Worm (Caenorhabditis elegans): ENCODE results near the gene ttr-22.
A peak's percentile ranks its signal among the peaks of the same experiment; 100 is the strongest.

The ttr-22 gene

ce11 chrV:12271495-12271894 is 30.3 kb downstream of the ttr-22 start, which contains the start of the genes tsfm-1 and capg-2:
tsfm-1 (minus strand) TSS chrV:12271551.
capg-2 (plus strand) TSS chrV:12271873.
- TF ChIP-seq mbf-1 (tag; optimal IDR thresholded peaks at IDR 0.05) = no peak
- peak in 1 of 2 experiments; percentile 22 for TF ChIP-seq lsy-2 (tag; optimal IDR thresholded peaks at IDR 0.05)
- peak; percentile 25 for TF ChIP-seq C34F6.9 (tag; optimal IDR thresholded peaks at IDR 0.05)

DNA sequence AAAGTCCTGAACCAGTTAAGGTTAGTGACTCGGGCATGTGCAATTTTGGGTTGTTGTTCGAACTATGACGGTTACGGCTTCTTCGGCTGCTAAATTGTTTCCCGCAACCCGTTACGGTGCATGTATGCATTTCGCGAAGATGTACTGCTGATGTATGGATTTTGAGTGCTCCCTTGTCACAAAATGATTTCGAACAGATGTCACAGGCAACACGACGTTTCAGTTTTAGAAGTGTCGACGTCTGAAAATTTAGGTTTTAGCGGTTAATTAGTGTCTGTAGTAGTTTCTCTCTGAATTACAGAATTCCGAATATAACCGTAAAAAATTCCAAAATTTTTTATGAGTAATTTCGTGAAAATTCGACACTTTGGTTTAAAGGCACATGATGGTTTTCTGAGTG is 34.5 kb downstream of the ttr-22 start:
- TF ChIP-seq mdl-1 (tag; optimal IDR thresholded peaks at IDR 0.05) (no peak), nhr-10 (tag; optimal IDR thresholded peaks at IDR 0.05) (no peak), elt-1 (tag; optimal IDR thresholded peaks at IDR 0.05) (no peak), crh-2 (tag; optimal IDR thresholded peaks at IDR 0.05) (no peak), nhr-23 (tag; optimal IDR thresholded peaks at IDR 0.05) (no peak)

- no peak for TF ChIP-seq lin-13 (GFP tag; optimal IDR thresholded peaks at IDR 0.05)
- no peak for TF ChIP-seq ceh-16 (tag; optimal IDR thresholded peaks at IDR 0.05)
- no peak for TF ChIP-seq gmeb-1 (tag; optimal IDR thresholded peaks at IDR 0.05)
- TF ChIP-seq nhr-6 (tag; optimal IDR thresholded peaks at IDR 0.05) = no peak
- no peak for TF ChIP-seq C34F6.9 (tag; optimal IDR thresholded peaks at IDR 0.05)
- no peak for TF ChIP-seq sma-3 (GFP tag; optimal IDR thresholded peaks at IDR 0.05)
- TF ChIP-seq nhr-129 (tag; optimal IDR thresholded peaks at IDR 0.05) = no peak
- TF ChIP-seq ztf-11 (tag; optimal IDR thresholded peaks at IDR 0.05) = no peak
- no peak for TF ChIP-seq ztf-1 (GFP tag; conservative IDR thresholded peaks at IDR 0.05)
- TF ChIP-seq egl-27 (tag; optimal IDR thresholded peaks at IDR 0.05) = no peak
- no peak for TF ChIP-seq lsy-2 (tag; optimal IDR thresholded peaks at IDR 0.05)
- TF ChIP-seq nhr-23 (tag; optimal IDR thresholded peaks at IDR 0.05) = no peak
- no peak for TF ChIP-seq alr-1 (tag; optimal IDR thresholded peaks at IDR 0.05)
- TF ChIP-seq nhr-10 (tag; optimal IDR thresholded peaks at IDR 0.05) = no peak
- TF ChIP-seq elt-3 (tag; optimal IDR thresholded peaks at IDR 0.05) = no peak
- no peak for TF ChIP-seq skn-1 (tag; optimal IDR thresholded peaks at IDR 0.05)
These were observed 35.7 kb downstream of the ttr-22 start, which contains the start of gene bnc-1 for ce11 chrV:12276946-12277345. bnc-1 (minus strand) TSS chrV:12277046.

- TF ChIP-seq nhr-77 (tag; optimal IDR thresholded peaks at IDR 0.05) (no peak), aly-2 (tag; optimal IDR thresholded peaks at IDR 0.05) (no peak), mbf-1 (tag; optimal IDR thresholded peaks at IDR 0.05) (no peak), lin-39 (tag; optimal IDR thresholded peaks at IDR 0.05) (no peak), ztf-4 (tag; optimal IDR thresholded peaks at IDR 0.05) (no peak), fos-1 (tag; optimal IDR thresholded peaks at IDR 0.05) (no peak), F13H6.1 (tag; optimal IDR thresholded peaks at IDR 0.05) (no peak), egl-27 (tag; optimal IDR thresholded peaks at IDR 0.05) (no peak)
These were observed 40.3 kb downstream of the ttr-22 start for ce11 chrV:12281508-12281907.

DNA sequence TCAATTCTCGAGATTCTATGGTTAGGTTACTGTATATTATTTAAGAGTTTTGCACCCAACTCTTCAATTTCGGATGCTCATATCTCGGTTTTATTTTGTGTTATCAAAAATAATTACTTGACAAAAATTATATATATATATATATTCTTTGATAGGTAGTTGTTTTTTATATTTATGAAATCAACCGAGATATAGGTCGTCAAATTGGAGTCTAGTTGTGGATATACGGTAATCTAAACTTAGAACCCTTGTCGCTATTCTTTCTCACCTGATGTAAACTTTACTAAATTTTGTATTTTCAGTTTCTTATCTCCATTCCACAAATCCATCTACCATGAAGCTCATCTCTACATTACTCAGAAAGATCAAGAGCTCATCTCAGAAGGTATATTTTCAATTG is 42.0 kb downstream of the ttr-22 start, which contains the start of gene F55C5.10:
F55C5.10 (plus strand) TSS at position 301 of the 400 bp plus-strand sequence.
- no peak for TF ChIP-seq ztf-4 (tag; optimal IDR thresholded peaks at IDR 0.05)
- no peak for TF ChIP-seq nhr-21 (tag; optimal IDR thresholded peaks at IDR 0.05)
- TF ChIP-seq aly-2 (tag; optimal IDR thresholded peaks at IDR 0.05) = no peak
- no peak for TF ChIP-seq C34F6.9 (tag; optimal IDR thresholded peaks at IDR 0.05)
- TF ChIP-seq ZK546.5 (tag; optimal IDR thresholded peaks at IDR 0.05) = no peak
- no peak for TF ChIP-seq snpc-4 (tag; optimal IDR thresholded peaks at IDR 0.05)
- TF ChIP-seq crh-2 (tag; optimal IDR thresholded peaks at IDR 0.05) = no peak
- TF ChIP-seq fos-1 (tag; optimal IDR thresholded peaks at IDR 0.05) = no peak
- TF ChIP-seq unc-62 (GFP tag; optimal IDR thresholded peaks at IDR 0.05) = no peak
- TF ChIP-seq ceh-16 (tag; optimal IDR thresholded peaks at IDR 0.05) = no peak
- no peak for TF ChIP-seq dmd-4 (tag; optimal IDR thresholded peaks at IDR 0.05)
- TF ChIP-seq ztf-1 (GFP tag; conservative IDR thresholded peaks at IDR 0.05) = no peak
- TF ChIP-seq lin-13 (GFP tag; optimal IDR thresholded peaks at IDR 0.05) = no peak
- TF ChIP-seq nhr-6 (tag; optimal IDR thresholded peaks at IDR 0.05) = no peak
- TF ChIP-seq unc-55 (GFP tag; optimal IDR thresholded peaks at IDR 0.05) = no peak
- no peak for TF ChIP-seq ztf-11 (tag; optimal IDR thresholded peaks at IDR 0.05)
- no peak for TF ChIP-seq lin-11 (tag; optimal IDR thresholded peaks at IDR 0.05)
- no peak for TF ChIP-seq nhr-10 (tag; optimal IDR thresholded peaks at IDR 0.05)

DNA sequence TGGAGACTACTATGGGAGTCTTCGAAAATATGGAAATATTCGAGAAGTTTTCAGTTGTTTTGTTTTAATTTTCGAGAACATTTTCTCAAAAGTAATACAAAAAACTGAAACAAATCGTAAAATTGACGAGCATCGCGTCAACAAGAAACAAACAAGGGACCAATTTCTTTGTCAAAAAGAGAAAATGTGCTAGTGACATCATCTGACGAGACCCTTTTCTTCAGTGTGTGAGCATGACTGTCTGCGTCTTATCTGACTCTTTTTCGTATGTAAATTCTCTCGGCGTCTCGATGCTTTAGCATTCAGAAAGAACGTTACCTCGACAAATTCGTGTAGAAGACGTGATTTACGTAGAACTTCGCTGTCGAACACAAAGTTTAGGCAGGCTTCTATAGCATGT is 46.4 kb downstream of the ttr-22 start:
- TF ChIP-seq nhr-25 (tag; optimal IDR thresholded peaks at IDR 0.05) = no peak
- TF ChIP-seq ztf-11 (tag; optimal IDR thresholded peaks at IDR 0.05) = no peak
- TF ChIP-seq zag-1 (tag; optimal IDR thresholded peaks at IDR 0.05) = peak; percentile 2
- TF ChIP-seq lin-13 (GFP tag; optimal IDR thresholded peaks at IDR 0.05) = no peak
- no peak for TF ChIP-seq nhr-23 (tag; optimal IDR thresholded peaks at IDR 0.05)
- no peak for TF ChIP-seq ceh-16 (tag; optimal IDR thresholded peaks at IDR 0.05)
- no peak for TF ChIP-seq aly-2 (tag; optimal IDR thresholded peaks at IDR 0.05)
- no peak for TF ChIP-seq unc-39 (tag; optimal IDR thresholded peaks at IDR 0.05)
- TF ChIP-seq mab-5 (tag; optimal IDR thresholded peaks at IDR 0.05) = no peak
- TF ChIP-seq ztf-1 (GFP tag; conservative IDR thresholded peaks at IDR 0.05) = no peak
- no peak for TF ChIP-seq nhr-237 (tag; optimal IDR thresholded peaks at IDR 0.05)
- peak; percentile 35 for TF ChIP-seq C34F6.9 (tag; optimal IDR thresholded peaks at IDR 0.05)
- TF ChIP-seq egl-27 (tag; optimal IDR thresholded peaks at IDR 0.05) = no peak
- TF ChIP-seq mdl-1 (tag; optimal IDR thresholded peaks at IDR 0.05) = no peak
- no peak for TF ChIP-seq nhr-12 (tag; optimal IDR thresholded peaks at IDR 0.05)
- no peak for TF ChIP-seq sma-3 (GFP tag; optimal IDR thresholded peaks at IDR 0.05)
- TF ChIP-seq Y55F3AM.14 (GFP tag; optimal IDR thresholded peaks at IDR 0.05) = no peak
- TF ChIP-seq mbf-1 (tag; optimal IDR thresholded peaks at IDR 0.05) = no peak
- TF ChIP-seq elt-3 (tag; optimal IDR thresholded peaks at IDR 0.05) = no peak
- TF ChIP-seq lsy-2 (tag; optimal IDR thresholded peaks at IDR 0.05) = peak in 1 of 2 experiments; percentile 36
- no peak for TF ChIP-seq R02D3.7 (tag; optimal IDR thresholded peaks at IDR 0.05)
- peak; percentile 41 for TF ChIP-seq unc-55 (GFP tag; optimal IDR thresholded peaks at IDR 0.05)
- no peak for TF ChIP-seq unc-62 (GFP tag; optimal IDR thresholded peaks at IDR 0.05)
- TF ChIP-seq sem-4 (tag; optimal IDR thresholded peaks at IDR 0.05) = no peak

Data from whole organism, L2 larva.